Fruit fly (Drosophila melanogaster): ENCODE measurements around the gene Zcchc7.

The Zcchc7 gene

dm6 chr3L:16808139-16808538 is 37.0 kb upstream of the Zcchc7 start (continued):
- TF ChIP-seq D19B (GFP tag; optimal IDR thresholded peaks at IDR 0.05) (no peak), corto (GFP tag; optimal IDR thresholded peaks at IDR 0.05) (no peak), CG12769 (tag; optimal IDR thresholded peaks at IDR 0.05) (peak; percentile 38), Abd-B (GFP tag; optimal IDR thresholded peaks at IDR 0.05) (peak; percentile 79), CG12219 (GFP tag; optimal IDR thresholded peaks at IDR 0.05) (no peak), CG6791 (GFP tag; IDR thresholded peaks at IDR 0.05; ENCODE audit: partially characterized antibody) (peak; percentile 57; the same call in 2 of the 3 replicates), gce (GFP tag; IDR thresholded peaks at IDR 0.05) (no peak), amos (GFP tag; IDR thresholded peaks at IDR 0.05; ENCODE audit: partially characterized antibody) (no peak; the same call in 1 of the 2 replicates), CG8478 (optimal IDR thresholded peaks at IDR 0.05) (no peak), repo (GFP tag; optimal IDR thresholded peaks at IDR 0.05) (no peak), otp (GFP tag; IDR thresholded peaks at IDR 0.05) (no peak), Drgx (GFP tag; IDR thresholded peaks at IDR 0.05) (no peak), ro (GFP tag; IDR thresholded peaks at IDR 0.05) (no peak), TFAM (GFP tag; optimal IDR thresholded peaks at IDR 0.05) (no peak), CG2120 (GFP tag; optimal IDR thresholded peaks at IDR 0.05) (peak; percentile 38), CG1024 (GFP tag; IDR thresholded peaks at IDR 0.05) (no peak), tio (GFP tag; optimal IDR thresholded peaks at IDR 0.05) (no peak), CG6254 (GFP tag; optimal IDR thresholded peaks at IDR 0.05) (no peak), CG17186 (GFP tag; optimal IDR thresholded peaks at IDR 0.05) (peak; percentile 41), CG42726 (GFP tag; IDR thresholded peaks at IDR 0.05; ENCODE audit: partially characterized antibody) (peak; percentile 66), al (GFP tag; IDR thresholded peaks at IDR 0.05) (0 out of 2 replicates have a peak, but pooled peaks have one; percentile 41), sima (GFP tag; optimal IDR thresholded peaks at IDR 0.05) (no peak), CG13296 (GFP tag; optimal IDR thresholded peaks at IDR 0.05) (no peak), dpn (GFP tag; optimal IDR thresholded peaks at IDR 0.05) (peak; percentile 10 to 18), CG5245 (GFP tag; optimal IDR thresholded peaks at IDR 0.05) (no peak), CG14667 (GFP tag; IDR thresholded peaks at IDR 0.05) (no peak), CG13287 (GFP tag; IDR thresholded peaks at IDR 0.05; ENCODE audit: partially characterized antibody) (peak; percentile 50; the same call in 1 of the 2 replicates), HLHmδ (GFP tag; optimal IDR thresholded peaks at IDR 0.05) (no peak), Oli (tag; optimal IDR thresholded peaks at IDR 0.05) (no peak), tap (tag; optimal IDR thresholded peaks at IDR 0.05) (no peak), CG15514 (GFP tag; optimal IDR thresholded peaks at IDR 0.05) (peak; percentile 62), Lim3 (GFP tag; IDR thresholded peaks at IDR 0.05) (no peak), row (GFP tag; IDR thresholded peaks at IDR 0.05) (peak; percentile 68), chinmo (GFP tag; IDR thresholded peaks at IDR 0.05; ENCODE audit: partially characterized antibody) (no peak), B-H2 (GFP tag; optimal IDR thresholded peaks at IDR 0.05) (no peak), h (optimal IDR thresholded peaks at IDR 0.05) (no peak), CG6272 (GFP tag; IDR thresholded peaks at IDR 0.05) (no peak), jumu (GFP tag; optimal IDR thresholded peaks at IDR 0.05) (peak; percentile 19), ase (GFP tag; IDR thresholded peaks at IDR 0.05) (no peak), CG17612 (GFP tag; IDR thresholded peaks at IDR 0.05) (no peak), CG1602 (GFP tag; optimal IDR thresholded peaks at IDR 0.05) (no peak), CG43689 (GFP tag; IDR thresholded peaks at IDR 0.05) (no peak), shn (GFP tag; optimal IDR thresholded peaks at IDR 0.05) (no peak), Ptx1 (GFP tag; IDR thresholded peaks at IDR 0.05) (no peak), CG18619 (GFP tag; optimal IDR thresholded peaks at IDR 0.05) (no peak), CTCF (GFP tag; optimal IDR thresholded peaks at IDR 0.05) (peak; percentile 49), her (GFP tag; optimal IDR thresholded peaks at IDR 0.05) (no peak), CG9727 (GFP tag; optimal IDR thresholded peaks at IDR 0.05) (no peak), CG31441 (GFP tag; IDR thresholded peaks at IDR 0.05) (0 out of 2 replicates have a peak, but pooled peaks have one; percentile 27), bbx (GFP tag; IDR thresholded peaks at IDR 0.05; ENCODE audit: partially characterized antibody) (peak; percentile 23; the same call in 1 of the 2 replicates), Asciz (GFP tag; optimal IDR thresholded peaks at IDR 0.05) (no peak), CG7963 (GFP tag; IDR thresholded peaks at IDR 0.05; ENCODE audit: partially characterized antibody) (no peak)

Data from whole organism, embryonic.